Fruit fly (Drosophila melanogaster) whole organism: ENCODE measurements around the gene CG14434.

Source experiments
- CG8478 ChIP-seq: fragments of >200 bp; optimal IDR thresholded peaks from 2 replicates; lab custom pipeline; 2018; ENCODE audit warnings: inconsistent platforms
- Dll ChIP-seq: fragments of >200 bp; optimal IDR thresholded peaks from 2 replicates; lab custom pipeline; 2017
- EcR ChIP-seq, 2 experiments: fragments of >200 bp; optimal IDR thresholded peaks; 2 replicates each; lab custom pipeline; 2017; ENCODE audit warnings: missing biosample characterization in 2 of 2, missing genetic modification characterization in 2 of 2, missing genetic modification reagents in 2 of 2
- usp ChIP-seq: fragments of >200 bp; optimal IDR thresholded peaks from 2 replicates; lab custom pipeline; 2017; ENCODE audit warnings: missing biosample characterization, missing genetic modification characterization, mixed read lengths

DNA sequence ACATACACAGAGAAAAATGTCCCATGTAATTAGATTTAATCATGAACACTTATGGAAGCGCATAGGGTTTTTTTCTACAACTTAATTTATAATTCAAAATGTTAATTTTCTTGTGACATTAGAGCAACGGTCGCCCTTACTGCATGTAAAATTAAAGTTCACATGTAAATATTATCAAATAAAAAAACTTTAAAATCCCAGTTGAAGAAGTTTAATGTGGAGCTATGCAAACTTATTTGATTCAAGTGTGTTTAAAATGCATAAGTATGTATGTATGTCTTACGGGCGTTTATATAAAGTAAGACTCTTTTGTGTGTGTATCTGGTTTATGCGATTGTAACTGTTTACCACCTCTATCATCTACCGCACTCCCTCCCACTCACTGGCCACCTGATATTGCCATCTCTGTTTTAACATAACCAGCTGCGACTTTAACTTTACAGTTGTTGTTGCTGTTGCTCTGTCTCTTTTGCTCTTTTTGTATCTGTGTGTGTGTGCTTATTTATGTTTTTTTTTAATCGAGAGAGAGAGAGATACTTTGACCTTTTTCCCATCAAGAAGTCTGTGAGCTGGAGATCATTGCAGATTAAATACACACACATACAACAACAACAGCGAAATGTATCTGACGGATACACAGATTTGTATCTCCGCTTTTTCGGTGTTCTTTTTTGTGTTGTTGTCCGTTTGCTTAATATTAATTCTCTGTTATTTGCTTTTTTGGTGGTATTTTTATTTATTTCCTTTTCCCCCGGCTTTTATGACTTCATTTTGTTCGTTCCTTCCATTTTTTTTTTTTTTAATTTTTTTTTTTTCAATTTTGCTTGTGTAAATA lies 11.4 kb downstream of the CG14434 start:
- TF ChIP-seq CG8478 (lab: Kevin White, UChicago) (no peak), EcR (GFP tag; optimal IDR thresholded peaks at IDR 0.05; lab: Kevin White, UChicago) (no peak), Dll (lab: Kevin White, UChicago) (no peak), usp (GFP tag; lab: Kevin White, UChicago) (no peak)
